Fruit fly (Drosophila melanogaster): ENCODE results near the gene CARPA.

CARPA gene

DNA sequence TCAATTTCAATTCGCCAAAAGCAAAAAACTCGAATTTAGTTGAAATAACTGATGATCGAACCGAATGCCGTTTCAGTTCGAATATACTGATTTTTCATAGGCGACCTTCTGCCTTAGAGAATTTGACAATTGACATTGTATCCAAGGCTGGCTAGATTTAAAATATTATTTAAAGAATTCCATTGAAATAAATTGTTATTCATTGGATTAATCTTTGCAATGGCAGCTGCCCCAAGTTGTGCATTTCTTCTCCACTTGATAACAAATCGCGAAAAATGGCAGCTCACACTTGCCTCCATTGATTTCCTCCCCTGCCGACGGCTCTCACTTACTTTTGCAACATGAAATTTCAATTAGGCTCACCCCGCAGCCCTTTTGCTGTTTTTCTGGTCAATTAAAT, 28.1 kb downstream of the CARPA start, which contains the start of gene CG10920:
Gene CG10920, minus strand, starts transcription at position 101 of the 400 bp plus-strand sequence.
- TF ChIP-seq Sp1 (GFP tag; optimal IDR thresholded peaks at IDR 0.05), result no peak
- TF ChIP-seq Abd-B (GFP tag; optimal IDR thresholded peaks at IDR 0.05), result no peak
- TF ChIP-seq CrebA (GFP tag; optimal IDR thresholded peaks at IDR 0.05; ENCODE audit: borderline replicate concordance), result no peak
- no peak for TF ChIP-seq Jra (GFP tag; optimal IDR thresholded peaks at IDR 0.05)
- no peak for TF ChIP-seq lola (GFP tag; optimal IDR thresholded peaks at IDR 0.05)
- no peak for TF ChIP-seq jim (GFP tag; optimal IDR thresholded peaks at IDR 0.05)
- no peak for TF ChIP-seq tai (GFP tag; optimal IDR thresholded peaks at IDR 0.05)
- TF ChIP-seq Vsx2 (GFP tag; optimal IDR thresholded peaks at IDR 0.05; ENCODE audit: partially characterized antibody), result no peak
- TF ChIP-seq Hnf4 (GFP tag; optimal IDR thresholded peaks at IDR 0.05), result no peak
- no peak for TF ChIP-seq psq (GFP tag; optimal IDR thresholded peaks at IDR 0.05)

DNA sequence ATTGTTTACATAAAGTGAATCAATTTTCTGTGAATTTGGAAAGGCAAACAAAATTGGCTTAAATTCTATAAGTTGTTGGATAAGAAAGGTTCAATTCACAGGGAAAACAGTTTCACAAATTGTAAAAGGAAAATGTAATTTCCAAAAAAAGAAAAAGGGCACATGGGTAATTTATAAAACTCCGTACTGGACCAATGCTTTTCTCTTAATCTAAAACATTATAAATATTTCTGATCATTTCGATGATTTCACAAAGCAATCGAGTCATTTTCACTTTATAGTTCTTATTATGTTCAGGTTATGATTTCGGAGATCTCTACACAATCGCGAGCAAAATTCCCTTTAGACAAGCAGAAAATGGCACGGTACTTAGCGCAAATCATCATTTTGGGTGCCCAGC, 31.9 kb downstream of the CARPA start, which contains the start of gene CG1409:
Gene CG1409, plus strand, starts transcription at position 301 of the 400 bp plus-strand sequence.
- TF ChIP-seq dmrt93B (GFP tag; optimal IDR thresholded peaks at IDR 0.05), result no peak
- no peak for TF ChIP-seq pan (optimal IDR thresholded peaks at IDR 0.05)
- TF ChIP-seq jim (GFP tag; optimal IDR thresholded peaks at IDR 0.05), result no peak
- TF ChIP-seq br (GFP tag; optimal IDR thresholded peaks at IDR 0.05), result no peak

DNA sequence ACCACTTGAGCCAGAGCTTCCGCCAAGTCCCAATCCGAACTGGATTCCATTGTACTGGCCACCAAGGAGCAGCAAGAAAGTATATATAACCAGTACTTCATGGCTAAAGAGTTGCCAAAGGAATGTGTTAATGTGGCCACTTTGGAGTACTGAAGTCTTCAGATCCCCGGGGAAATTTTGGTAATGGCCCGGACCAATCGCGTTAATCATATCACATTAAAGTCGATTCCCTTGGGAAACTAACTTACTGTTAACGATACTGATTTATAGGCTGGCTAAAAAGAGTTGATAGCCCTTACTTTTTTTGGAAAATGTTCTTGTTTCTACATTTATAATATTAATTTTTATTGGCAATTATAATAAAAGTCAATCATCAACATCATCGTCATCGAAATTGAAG, 40.9 kb downstream of the CARPA start, which contains the start of gene Ir7b:
Gene Ir7b, minus strand, starts transcription at position 101 of the 400 bp plus-strand sequence.
- TF ChIP-seq lola (GFP tag; optimal IDR thresholded peaks at IDR 0.05), result no peak
- TF ChIP-seq Dfd (GFP tag; optimal IDR thresholded peaks at IDR 0.05), result no peak
- no peak for TF ChIP-seq Sp1 (GFP tag; optimal IDR thresholded peaks at IDR 0.05)
- no peak for TF ChIP-seq HLH106 (tag; optimal IDR thresholded peaks at IDR 0.05)

DNA sequence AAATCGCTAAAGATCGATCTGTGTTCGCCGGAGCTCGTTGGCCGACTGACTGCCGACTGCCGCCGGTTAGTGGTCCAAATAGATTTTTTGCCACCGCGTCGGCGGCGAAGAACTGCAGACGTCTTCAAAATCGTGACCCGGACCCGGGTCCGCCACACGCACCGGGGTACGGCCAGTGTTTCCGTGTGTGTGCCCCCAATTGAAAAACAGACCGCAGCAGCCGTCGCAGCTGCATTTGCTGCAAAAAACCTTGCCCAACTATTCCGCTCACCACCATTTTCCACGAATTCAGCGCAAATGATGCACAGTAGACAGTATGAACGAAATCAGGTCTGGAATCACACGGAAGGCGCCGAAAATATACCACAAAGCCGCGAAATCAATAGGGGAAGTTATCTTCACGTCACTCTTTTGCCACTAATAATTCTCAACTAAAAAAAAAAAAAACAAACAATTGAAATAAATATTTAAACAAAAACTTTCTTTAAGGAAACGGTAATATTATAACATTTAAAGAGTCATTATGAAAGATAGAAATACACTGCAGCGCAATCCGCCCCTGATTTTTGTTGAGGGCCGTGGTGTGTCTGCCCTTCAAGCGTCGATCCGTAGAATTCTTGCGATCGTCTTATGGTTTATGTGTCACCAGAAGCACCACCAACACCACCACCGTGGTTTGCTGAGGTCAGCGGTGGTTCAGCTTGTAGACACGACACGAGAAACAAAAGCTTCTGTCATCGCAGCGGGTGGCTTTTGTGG, 47.4 kb downstream of the CARPA start, which contains the start of gene dec:
Gene dec, minus strand, starts transcription at position 51 of the 759 bp plus-strand sequence.
- TF ChIP-seq pan (optimal IDR thresholded peaks at IDR 0.05), result no peak
- no peak for TF ChIP-seq Dfd (GFP tag; optimal IDR thresholded peaks at IDR 0.05)
- no peak for TF ChIP-seq GATAd (GFP tag; optimal IDR thresholded peaks at IDR 0.05)
- TF ChIP-seq woc (GFP tag; optimal IDR thresholded peaks at IDR 0.05), result no peak
- TF ChIP-seq HLH106 (tag; optimal IDR thresholded peaks at IDR 0.05), result no peak
- TF ChIP-seq OdsH (GFP tag; optimal IDR thresholded peaks at IDR 0.05), result no peak
- TF ChIP-seq jim (GFP tag; optimal IDR thresholded peaks at IDR 0.05), result no peak

DNA sequence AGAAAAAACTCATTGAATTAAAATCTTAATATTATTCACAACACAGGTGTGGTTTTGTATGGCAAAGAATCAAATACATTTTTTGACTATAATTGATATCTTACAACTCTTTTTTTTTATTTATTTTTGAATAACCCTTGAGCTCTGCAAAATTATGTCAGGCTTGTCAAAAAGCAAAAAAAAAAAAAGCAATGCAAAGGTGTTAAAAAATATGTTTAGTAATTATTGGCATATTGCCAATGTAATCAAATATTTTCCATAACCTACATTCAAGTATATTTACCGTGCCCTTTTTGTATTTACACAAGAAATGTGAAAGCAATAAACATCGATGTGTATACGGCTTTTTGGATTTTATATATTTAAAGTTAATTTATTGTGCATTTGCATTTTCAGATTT, 48.1 kb downstream of the CARPA start, which contains the start of gene Ir7c:
Gene Ir7c, plus strand, starts transcription at position 301 of the 400 bp plus-strand sequence.
- TF ChIP-seq Dfd (GFP tag; optimal IDR thresholded peaks at IDR 0.05), result no peak
- no peak for TF ChIP-seq lola (GFP tag; optimal IDR thresholded peaks at IDR 0.05)
- TF ChIP-seq usp (GFP tag; optimal IDR thresholded peaks at IDR 0.05), result no peak
- TF ChIP-seq br (GFP tag; optimal IDR thresholded peaks at IDR 0.05), result no peak
- no peak for TF ChIP-seq Hnf4 (GFP tag; optimal IDR thresholded peaks at IDR 0.05)
- no peak for TF ChIP-seq psq (GFP tag; optimal IDR thresholded peaks at IDR 0.05)
- no peak for TF ChIP-seq N (GFP tag; optimal IDR thresholded peaks at IDR 0.05)
- TF ChIP-seq Dif (GFP tag; optimal IDR thresholded peaks at IDR 0.05; ENCODE audit: partially characterized antibody), result no peak
- TF ChIP-seq sv (GFP tag; optimal IDR thresholded peaks at IDR 0.05), result no peak
- TF ChIP-seq CG32264 (GFP tag; optimal IDR thresholded peaks at IDR 0.05), result no peak
- no peak for TF ChIP-seq h (GFP tag; optimal IDR thresholded peaks at IDR 0.05)
- TF ChIP-seq Myc (optimal IDR thresholded peaks at IDR 0.05), result no peak
- no peak for TF ChIP-seq Abd-B (GFP tag; optimal IDR thresholded peaks at IDR 0.05)
- TF ChIP-seq Hr78 (GFP tag; optimal IDR thresholded peaks at IDR 0.05), result no peak
- no peak for TF ChIP-seq ey (GFP tag; optimal IDR thresholded peaks at IDR 0.05)
- no peak for TF ChIP-seq dsf (GFP tag; optimal IDR thresholded peaks at IDR 0.05; ENCODE audit: borderline replicate concordance)

DNA sequence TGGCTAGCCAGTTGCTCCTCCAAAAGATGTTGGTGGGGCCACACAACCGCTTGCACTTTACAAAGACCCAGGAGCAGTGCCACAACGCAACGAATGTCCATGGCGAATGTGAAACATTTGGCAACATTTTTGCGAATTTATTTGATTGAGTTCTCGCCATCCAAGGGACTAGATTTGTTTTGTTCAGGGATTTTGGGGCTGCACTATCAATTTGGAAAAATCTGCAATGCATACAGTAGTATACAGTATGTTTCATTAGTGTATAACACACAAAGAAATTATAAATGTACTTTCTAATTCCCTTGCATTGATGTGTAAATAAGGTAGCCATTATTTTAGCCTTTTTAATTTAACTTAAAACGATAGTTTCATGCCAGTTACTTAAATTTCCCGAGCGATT, 52.7 kb downstream of the CARPA start, which contains the start of gene Ir7d:
Gene Ir7d, minus strand, starts transcription at position 101 of the 400 bp plus-strand sequence.
- no peak for TF ChIP-seq Sp1 (GFP tag; optimal IDR thresholded peaks at IDR 0.05)
- TF ChIP-seq N (GFP tag; optimal IDR thresholded peaks at IDR 0.05), result no peak
- no peak for TF ChIP-seq psq (GFP tag; optimal IDR thresholded peaks at IDR 0.05)
- TF ChIP-seq CrebA (GFP tag; optimal IDR thresholded peaks at IDR 0.05; ENCODE audit: borderline replicate concordance), result no peak
- TF ChIP-seq pan (optimal IDR thresholded peaks at IDR 0.05), result no peak

Measured in whole organism, wandering third instar larva.